Fruit fly (Drosophila melanogaster) S2 (cell line): ENCODE results near the gene Ude.

Source experiments
- CG8478 ChIP-seq: fragments of >200 bp; optimal IDR thresholded peaks from 2 replicates; lab custom pipeline; 2018
- CTCF ChIP-seq, 2 experiments: fragments of >200 bp; optimal IDR thresholded peaks; 2 replicates each; lab custom pipeline; 2018

dm6 chr3R:24769601-24770000 lies 29.9 kb downstream of the Ude start:
- TF ChIP-seq CTCF (optimal IDR thresholded peaks at IDR 0.05; lab: Kevin White, UChicago) (no peak), CG8478 (lab: Kevin White, UChicago) (no peak)
